Worm (Caenorhabditis elegans) whole organism, late embryonic: Measurements from ENCODE around the gene gba-1.

Experiments
- K02D7.2 ChIP-seq: sonication (generic microtip); optimal IDR thresholded peaks from 2 replicates; lab custom pipeline; 2017; ENCODE audit warnings: mild to moderate bottlenecking, missing genetic modification characterization, missing compliant biosample characterization
- K09A11.1 ChIP-seq: sonication (generic microtip); optimal IDR thresholded peaks from 2 replicates; lab custom pipeline; 2017; ENCODE audit warnings: antibody characterized with exemption, mild to moderate bottlenecking, missing genetic modification characterization, missing compliant biosample characterization; ENCODE audit not compliant: insufficient read depth
- ceh-14 ChIP-seq: sonication (generic microtip); optimal IDR thresholded peaks from 2 replicates; lab custom pipeline; 2016; ENCODE audit warnings: missing genotype, missing genetic modification characterization, missing compliant biosample characterization
- ceh-19 ChIP-seq: fragments of 200-800 bp; sonication (Bioruptor generic); optimal IDR thresholded peaks from 2 replicates; lab custom pipeline; 2018; ENCODE audit warnings: mild to moderate bottlenecking, missing genetic modification characterization, missing compliant biosample characterization
- ceh-2 ChIP-seq: sonication (generic microtip); optimal IDR thresholded peaks from 2 replicates; lab custom pipeline; 2016; ENCODE audit warnings: missing genotype, missing genetic modification characterization, missing compliant biosample characterization
- ceh-22 ChIP-seq: sonication (generic microtip); optimal IDR thresholded peaks from 2 replicates; lab custom pipeline; 2017; ENCODE audit warnings: missing biosample characterization, missing genetic modification characterization
- ceh-31 ChIP-seq: sonication (generic microtip); optimal IDR thresholded peaks from 2 replicates; lab custom pipeline; 2016; ENCODE audit warnings: missing genetic modification characterization, missing compliant biosample characterization
- ceh-34 ChIP-seq: sonication (generic microtip); optimal IDR thresholded peaks from 2 replicates; lab custom pipeline; 2016; ENCODE audit warnings: mild to moderate bottlenecking, missing genetic modification characterization, missing compliant biosample characterization
- ceh-45 ChIP-seq: fragments of 200-800 bp; sonication (Bioruptor generic); IDR thresholded peaks from 2 replicates; pipeline ENCODE4 v1.3.6; 2022; ENCODE audit warnings: missing genetic modification reagents, missing genetic modification characterization, missing compliant biosample characterization
- ceh-48 ChIP-seq: sonication (generic microtip); optimal IDR thresholded peaks from 2 replicates; lab custom pipeline; 2016; ENCODE audit warnings: missing genetic modification characterization, inconsistent platforms, missing compliant biosample characterization
- ceh-6 ChIP-seq: fragments of 200-800 bp; sonication (Bioruptor generic); optimal IDR thresholded peaks from 2 replicates; lab custom pipeline; 2018; ENCODE audit warnings: mild to moderate bottlenecking, missing genetic modification characterization, missing compliant biosample characterization
- dmd-4 ChIP-seq: sonication (generic microtip); optimal IDR thresholded peaks from 2 replicates; lab custom pipeline; 2016; ENCODE audit warnings: borderline replicate concordance, missing genetic modification characterization, missing compliant biosample characterization
- dve-1 ChIP-seq: sonication (generic microtip); optimal IDR thresholded peaks from 2 replicates; lab custom pipeline; 2017; ENCODE audit warnings: antibody characterized with exemption, mild to moderate bottlenecking, missing genetic modification characterization, missing compliant biosample characterization
- ets-4 ChIP-seq: sonication (generic microtip); optimal IDR thresholded peaks from 2 replicates; lab custom pipeline; 2016; ENCODE audit warnings: missing genetic modification characterization, missing compliant biosample characterization
- eyg-1 ChIP-seq: sonication (generic microtip); optimal IDR thresholded peaks from 2 replicates; lab custom pipeline; 2016; ENCODE audit warnings: missing genotype, missing genetic modification characterization, missing compliant biosample characterization
- fax-1 ChIP-seq: sonication (generic microtip); optimal IDR thresholded peaks from 2 replicates; lab custom pipeline; 2016; ENCODE audit warnings: missing genotype, missing genetic modification characterization, missing compliant biosample characterization
- fkh-10 ChIP-seq: fragments of 150-350 bp; optimal IDR thresholded peaks from 2 replicates; lab custom pipeline; 2014; ENCODE audit warnings: missing biosample characterization, missing genetic modification reagents, missing genetic modification characterization
- fkh-6 ChIP-seq: sonication (generic microtip); optimal IDR thresholded peaks from 2 replicates; lab custom pipeline; 2016; ENCODE audit warnings: missing genetic modification characterization, missing compliant biosample characterization
- gmeb-2 ChIP-seq: sonication (generic microtip); optimal IDR thresholded peaks from 2 replicates; lab custom pipeline; 2016; ENCODE audit warnings: missing genetic modification characterization, inconsistent platforms, missing compliant biosample characterization
- hlh-13 ChIP-seq: fragments of 200-800 bp; sonication (Bioruptor generic); optimal IDR thresholded peaks from 2 replicates; lab custom pipeline; 2018; ENCODE audit warnings: mild to moderate bottlenecking, missing genetic modification characterization, missing compliant biosample characterization
- hlh-15 ChIP-seq: sonication (generic microtip); optimal IDR thresholded peaks from 2 replicates; lab custom pipeline; 2016; ENCODE audit warnings: missing genetic modification characterization, missing compliant biosample characterization
- lim-6 ChIP-seq: sonication (generic microtip); optimal IDR thresholded peaks from 2 replicates; lab custom pipeline; 2016; ENCODE audit warnings: missing genetic modification characterization, missing compliant biosample characterization
- lin-11 ChIP-seq: fragments of 200-800 bp; sonication (Bioruptor generic); optimal IDR thresholded peaks from 2 replicates; lab custom pipeline; 2018; ENCODE audit warnings: mild to moderate bottlenecking, missing genetic modification characterization, missing compliant biosample characterization
- mec-3 ChIP-seq: sonication (generic microtip); optimal IDR thresholded peaks from 2 replicates; lab custom pipeline; 2016; ENCODE audit warnings: borderline replicate concordance, missing genetic modification characterization, missing compliant biosample characterization
- nfya-1 ChIP-seq: sonication (generic microtip); optimal IDR thresholded peaks from 2 replicates; lab custom pipeline; 2017; ENCODE audit warnings: missing genetic modification characterization, mild to moderate bottlenecking, missing compliant biosample characterization, antibody characterized with exemption, moderate library complexity
- nhr-11 ChIP-seq: fragments of 150-350 bp; optimal IDR thresholded peaks from 2 replicates; lab custom pipeline; 2014; ENCODE audit warnings: missing biosample characterization, missing genetic modification characterization
- nhr-232 ChIP-seq: sonication (generic microtip); optimal IDR thresholded peaks from 2 replicates; lab custom pipeline; 2016; ENCODE audit warnings: missing genetic modification characterization, missing compliant biosample characterization
- pax-1 ChIP-seq: fragments of 150-350 bp; optimal IDR thresholded peaks from 2 replicates; lab custom pipeline; 2014; ENCODE audit warnings: missing biosample characterization, missing genetic modification characterization
- pqm-1 ChIP-seq: sonication (generic microtip); optimal IDR thresholded peaks from 2 replicates; lab custom pipeline; 2016; ENCODE audit warnings: missing genetic modification characterization, missing compliant biosample characterization
- pros-1 ChIP-seq: fragments of 150-350 bp; optimal IDR thresholded peaks from 2 replicates; lab custom pipeline; 2014; ENCODE audit warnings: missing biosample characterization, missing genetic modification reagents, missing genetic modification characterization
- rnt-1 ChIP-seq: sonication (generic microtip); optimal IDR thresholded peaks from 2 replicates; lab custom pipeline; 2016; ENCODE audit warnings: missing genetic modification characterization, missing compliant biosample characterization
- tbx-2 ChIP-seq: sonication (generic microtip); optimal IDR thresholded peaks from 2 replicates; lab custom pipeline; 2016; ENCODE audit warnings: missing genetic modification characterization, missing compliant biosample characterization
- tbx-7 ChIP-seq: sonication (generic microtip); optimal IDR thresholded peaks from 2 replicates; lab custom pipeline; 2016; ENCODE audit warnings: missing genotype, missing genetic modification characterization, missing compliant biosample characterization
- unc-55 ChIP-seq: sonication (generic microtip); optimal IDR thresholded peaks from 2 replicates; lab custom pipeline; 2017; ENCODE audit warnings: missing biosample characterization, missing genetic modification reagents, missing genetic modification characterization
- unc-86 ChIP-seq: sonication (generic microtip); optimal IDR thresholded peaks from 2 replicates; lab custom pipeline; 2016; ENCODE audit warnings: missing genetic modification characterization, missing compliant biosample characterization
- ztf-16 ChIP-seq: sonication (generic microtip); optimal IDR thresholded peaks from 2 replicates; lab custom pipeline; 2017; ENCODE audit warnings: missing genetic modification characterization, missing compliant biosample characterization

The gba-1 gene

ce11 chrII:2177735-2178134 lies 1.2 kb downstream of the gba-1 start:
- no peak for TF ChIP-seq K09A11.1 (tag; lab: Kevin White, UChicago)
- TF ChIP-seq ztf-16 (tag; lab: Kevin White, UChicago), result no peak

DNA sequence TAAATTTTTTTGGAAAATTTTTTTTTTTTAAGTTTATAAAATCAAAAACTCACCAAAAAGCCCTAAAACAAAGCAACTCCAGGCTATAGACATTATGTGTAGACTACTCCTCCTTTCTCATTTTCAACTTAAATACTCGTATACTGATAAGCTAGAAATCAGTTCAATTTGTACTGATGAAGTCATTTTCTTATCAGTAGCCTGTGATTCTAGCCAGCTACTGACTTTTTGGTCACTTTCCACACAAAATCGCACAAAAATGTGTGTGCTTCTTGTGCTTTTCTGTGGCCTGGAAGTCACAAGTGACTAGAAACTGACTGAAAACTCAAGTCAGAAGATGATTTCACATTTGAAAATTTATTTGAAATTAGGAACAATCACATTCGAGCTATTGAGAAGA lies 9.8 kb downstream of the gba-1 start, which contains the start of gene gba-2:
Gene gba-2, minus strand, starts transcription at position 106 of the 400 bp plus-strand sequence.
- TF ChIP-seq ceh-14 (tag; lab: Kevin White, UChicago) (no peak), ceh-48 (tag; lab: Kevin White, UChicago) (no peak), lin-11 (no peak), nhr-11 (no peak), gmeb-2 (tag; lab: Kevin White, UChicago) (no peak), hlh-13 (GFP tag; lab: Kevin White, UChicago) (no peak)

DNA sequence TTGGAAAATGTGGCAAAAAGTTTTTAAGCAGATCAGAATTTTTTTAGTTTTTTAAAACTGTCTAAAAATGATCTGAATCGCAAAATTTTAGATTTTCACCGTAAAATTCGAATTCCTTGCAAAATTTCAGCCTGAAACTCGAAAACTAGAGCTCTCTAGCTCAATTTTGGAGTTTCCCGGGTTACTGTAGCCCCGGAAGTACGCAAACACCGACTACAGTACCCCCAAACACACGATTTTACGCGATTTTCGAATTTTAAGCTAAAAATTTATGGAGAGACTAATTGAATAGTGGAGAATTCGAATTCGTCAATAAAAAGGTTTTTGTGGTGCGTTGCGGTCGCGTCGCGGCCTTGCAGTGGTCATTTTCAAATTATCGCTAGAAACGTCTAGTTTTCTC lies 10.2 kb downstream of the gba-1 start:
- TF ChIP-seq tbx-7, result no peak
- TF ChIP-seq nhr-232 (tag; lab: Kevin White, UChicago), result no peak
- TF ChIP-seq mec-3 (tag; lab: Kevin White, UChicago), result no peak
- TF ChIP-seq fax-1 (tag; lab: Kevin White, UChicago), result no peak
- no peak for TF ChIP-seq tbx-2 (tag; lab: Kevin White, UChicago)
- no peak for TF ChIP-seq gmeb-2 (tag; lab: Kevin White, UChicago)
- TF ChIP-seq ceh-6 (GFP tag; lab: Kevin White, UChicago), result no peak
- TF ChIP-seq pax-1, result no peak
- TF ChIP-seq lim-6 (tag; lab: Kevin White, UChicago), result no peak
- TF ChIP-seq ceh-14 (tag; lab: Kevin White, UChicago), result no peak
- TF ChIP-seq pros-1 (tag; lab: Kevin White, UChicago), result no peak
- no peak for TF ChIP-seq ceh-34
- TF ChIP-seq unc-86 (tag; lab: Kevin White, UChicago), result no peak
- TF ChIP-seq dmd-4 (tag; lab: Kevin White, UChicago), result no peak
- no peak for TF ChIP-seq nfya-1 (tag; lab: Kevin White, UChicago)
- no peak for TF ChIP-seq ceh-2 (tag; lab: Kevin White, UChicago)
- TF ChIP-seq pqm-1 (tag; lab: Kevin White, UChicago), result no peak
- TF ChIP-seq ceh-31 (tag; lab: Kevin White, UChicago), result no peak
- TF ChIP-seq eyg-1 (tag; lab: Kevin White, UChicago), result no peak
- no peak for TF ChIP-seq ceh-19 (GFP tag; lab: Kevin White, UChicago)

DNA sequence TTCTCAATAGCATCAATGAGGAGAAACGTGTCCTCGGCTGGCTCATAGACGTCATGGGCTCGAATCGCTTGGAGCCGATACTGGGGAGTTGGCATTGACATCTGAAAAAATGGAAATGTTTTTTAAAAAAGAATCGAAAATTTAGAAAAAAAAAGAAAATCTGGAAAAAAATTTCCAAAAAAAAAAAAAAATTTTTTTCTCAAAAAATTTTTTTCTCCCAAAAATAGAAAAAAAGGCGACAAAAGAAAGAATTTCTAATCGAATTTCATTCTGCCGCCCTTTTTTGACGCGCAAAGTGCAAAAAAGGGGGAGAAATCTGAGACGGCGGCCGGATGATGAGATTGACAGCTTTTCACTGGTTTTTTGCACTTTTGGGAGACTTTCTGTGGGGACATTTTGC lies 12.8 kb downstream of the gba-1 start, which contains the start of gene mtq-2:
Gene mtq-2, minus strand, starts transcription at position 101 of the 400 bp plus-strand sequence.
- TF ChIP-seq ztf-16 (tag; lab: Kevin White, UChicago) (no peak), K02D7.2 (tag; lab: Kevin White, UChicago) (no peak), ets-4 (tag; lab: Kevin White, UChicago) (no peak), ceh-34 (no peak), fkh-6 (tag; lab: Kevin White, UChicago) (no peak), unc-86 (tag; lab: Kevin White, UChicago) (no peak), rnt-1 (tag; lab: Kevin White, UChicago) (no peak), ceh-45 (GFP tag; lab: Robert Waterston, UW) (no peak), dve-1 (no peak), ceh-22 (tag; lab: Kevin White, UChicago) (no peak), nhr-11 (no peak)

ce11 chrII:2190522-2190921 lies 14.0 kb downstream of the gba-1 start:
- no peak for TF ChIP-seq hlh-15 (tag; lab: Kevin White, UChicago)
- TF ChIP-seq fkh-10, result no peak
- TF ChIP-seq dmd-4 (tag; lab: Kevin White, UChicago), result no peak
- TF ChIP-seq unc-55 (GFP tag; lab: Kevin White, UChicago), result no peak
